Fruit fly (Drosophila melanogaster) whole organism, pupa: Measurements from ENCODE around the gene CG12236.

Experiments
- CG12605 ChIP-seq: fragments of 200-800 bp; sonication (Bioruptor generic); IDR thresholded peaks from 2 replicates; pipeline ENCODE4 v1.3.6; 2022; ENCODE audit warnings: missing biosample characterization, missing genetic modification characterization
- CG17806 ChIP-seq: fragments of 200-800 bp; sonication (Bioruptor generic); optimal IDR thresholded peaks from 2 replicates; lab custom pipeline; 2018; ENCODE audit warnings: missing biosample characterization, mild to moderate bottlenecking, missing genetic modification characterization, moderate library complexity
- CG32121 ChIP-seq: fragments of 200-800 bp; sonication (Bioruptor generic); IDR thresholded peaks from 2 replicates; pipeline ENCODE4 v1.3.6; 2022; ENCODE audit warnings: missing biosample characterization, missing genetic modification characterization
- CG34367 ChIP-seq: fragments of 200-800 bp; sonication (Bioruptor generic); optimal IDR thresholded peaks from 2 replicates; lab custom pipeline; 2018; ENCODE audit warnings: missing biosample characterization, mild to moderate bottlenecking, missing genetic modification characterization
- CG4496 ChIP-seq: fragments of 200-800 bp; sonication (Bioruptor generic); IDR thresholded peaks from 3 replicates; pipeline ENCODE4 v1.3.6; 2022; ENCODE audit warnings: missing biosample characterization, missing genetic modification characterization
- CG8159 ChIP-seq: fragments of 200-800 bp; sonication (Bioruptor generic); optimal IDR thresholded peaks from 3 replicates; lab custom pipeline; 2018; ENCODE audit warnings: missing biosample characterization, mild to moderate bottlenecking, missing genetic modification characterization, moderate library complexity
- CG9948 ChIP-seq: fragments of 200-800 bp; sonication (Bioruptor generic); optimal IDR thresholded peaks from 2 replicates; lab custom pipeline; 2018; ENCODE audit warnings: missing biosample characterization, mild to moderate bottlenecking, missing genetic modification characterization, moderate library complexity
- D1 ChIP-seq: fragments of 200-800 bp; sonication (Bioruptor generic); optimal IDR thresholded peaks from 2 replicates; lab custom pipeline; 2018; ENCODE audit warnings: missing biosample characterization, mild to moderate bottlenecking, missing genetic modification characterization, moderate library complexity
- EcR ChIP-seq: fragments of 200-800 bp; sonication (Bioruptor generic); optimal IDR thresholded peaks from 3 replicates; lab custom pipeline; 2019; ENCODE audit warnings: missing biosample characterization, missing genetic modification characterization, mild to moderate bottlenecking, moderate library complexity, missing genetic modification reagents
- Ets98B ChIP-seq: fragments of 200-800 bp; sonication (Bioruptor generic); IDR thresholded peaks from 2 replicates; pipeline ENCODE4 v1.3.6; 2022; ENCODE audit warnings: missing biosample characterization, missing genetic modification characterization
- Pif1A ChIP-seq: fragments of 200-800 bp; sonication (Bioruptor generic); optimal IDR thresholded peaks from 3 replicates; lab custom pipeline; 2016; ENCODE audit warnings: missing biosample characterization, missing genetic modification characterization
- Snoo ChIP-seq: fragments of 200-800 bp; sonication (Bioruptor generic); optimal IDR thresholded peaks from 3 replicates; lab custom pipeline; 2017; ENCODE audit warnings: missing biosample characterization, mild to moderate bottlenecking, missing genetic modification characterization, inconsistent platforms
- fd96Ca ChIP-seq: fragments of 200-800 bp; sonication (Bioruptor generic); IDR thresholded peaks from 3 replicates; pipeline ENCODE4 v1.3.6; 2022; ENCODE audit warnings: missing biosample characterization, missing genetic modification characterization
- rn ChIP-seq: fragments of 200-800 bp; sonication (Bioruptor generic); IDR thresholded peaks from 2 replicates; pipeline ENCODE4 v1.3.6; 2022; ENCODE audit warnings: missing biosample characterization, missing genetic modification characterization

DNA sequence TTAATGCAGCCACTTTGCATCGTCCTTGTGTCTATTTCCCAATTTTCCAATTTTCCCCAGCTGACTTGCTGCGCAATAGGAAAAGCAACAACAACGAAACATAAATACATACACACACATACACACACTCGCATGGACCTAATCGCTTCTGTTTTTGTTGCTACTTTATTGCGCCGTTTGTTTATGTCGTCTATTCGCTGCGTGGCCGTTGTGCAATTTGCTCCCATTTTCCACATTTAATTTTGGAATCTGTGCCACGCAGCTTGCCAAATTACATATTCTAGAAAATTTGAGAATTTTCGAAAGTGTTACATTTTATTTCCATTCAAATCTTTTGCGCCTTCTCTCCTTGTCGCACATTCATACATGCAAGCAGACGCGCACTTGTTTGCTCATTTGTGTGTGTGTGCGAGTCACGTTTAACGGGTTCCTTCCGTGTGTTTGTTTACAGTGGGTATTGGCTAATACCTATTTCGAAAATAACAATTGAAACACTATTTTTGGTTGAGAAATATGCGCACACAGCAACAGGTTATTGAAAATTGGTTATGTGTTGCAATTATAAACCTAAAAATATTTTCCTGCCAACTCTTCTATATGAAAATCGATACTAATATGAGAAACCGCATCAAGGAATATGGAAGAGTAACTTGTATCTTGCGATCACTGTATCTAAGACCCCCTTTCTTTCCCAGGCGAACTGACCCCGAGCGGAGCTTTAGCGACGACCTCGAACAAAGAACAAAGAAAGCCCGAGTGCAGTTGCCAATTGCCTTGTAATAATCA is 27.6 kb upstream of the CG12236 start:
- TF ChIP-seq CG4496 (GFP tag; lab: Robert Waterston, UW) (peak; percentile 81), EcR (GFP tag; lab: Kevin White, UChicago) (peak; percentile 48), Pif1A (GFP tag; lab: Kevin White, UChicago) (peak; percentile 77), Ets98B (GFP tag; lab: Robert Waterston, UW) (peak; percentile 80), Snoo (peak; percentile 72), rn (GFP tag; lab: Robert Waterston, UW) (peak; percentile 60; the same call in 1 of the 2 replicates), CG32121 (peak; percentile 79), CG17806 (tag; lab: Kevin White, UChicago) (peak; percentile 80), CG9948 (tag; lab: Kevin White, UChicago) (peak; percentile 74), CG34367 (tag; lab: Kevin White, UChicago) (peak; percentile 68), fd96Ca (GFP tag; lab: Robert Waterston, UW) (peak; percentile 73; the same call in 2 of the 3 replicates), D1 (tag; lab: Kevin White, UChicago) (no peak), CG8159 (tag; lab: Kevin White, UChicago) (peak; percentile 79), CG12605 (GFP tag; lab: Robert Waterston, UW) (peak; percentile 72)
